Worm (Caenorhabditis elegans): ENCODE results near the gene pgp-14.

- TF ChIP-seq klf-2 (GFP tag; conservative IDR thresholded peaks at IDR 0.05) = no peak
- TF ChIP-seq ref-1 (GFP tag; conservative IDR thresholded peaks at IDR 0.05) = no peak
- TF ChIP-seq ztf-29 (GFP tag; IDR thresholded peaks at IDR 0.05) = no peak
- no peak for TF ChIP-seq flt-1 (GFP tag; IDR thresholded peaks at IDR 0.05)
- TF ChIP-seq T22C8.4 (GFP tag; IDR thresholded peaks at IDR 0.05) = no peak
- TF ChIP-seq med-1 (GFP tag; optimal IDR thresholded peaks at IDR 0.05; ENCODE audit: insufficient read depth) = no peak
- no peak for TF ChIP-seq ztf-23 (GFP tag; IDR thresholded peaks at IDR 0.05)
- TF ChIP-seq tab-1 (GFP tag; IDR thresholded peaks at IDR 0.05) = no peak
- no peak for TF ChIP-seq cog-1 (tag; optimal IDR thresholded peaks at IDR 0.05)
Measured at ce11 chrX:12712353-12712752, 37.0 kb downstream of the pgp-14 start, which contains the start of gene rgs-2.
